Fruit fly (Drosophila melanogaster) whole organism: Measurements from ENCODE around the gene Idgf3.

Experiments
- CG8478 ChIP-seq: fragments of >200 bp; optimal IDR thresholded peaks from 2 replicates; lab custom pipeline; 2018; ENCODE audit warnings: inconsistent platforms
- Dll ChIP-seq: fragments of >200 bp; optimal IDR thresholded peaks from 2 replicates; lab custom pipeline; 2017
- EcR ChIP-seq, 2 experiments: fragments of >200 bp; optimal IDR thresholded peaks; 2 replicates each; lab custom pipeline; 2017; ENCODE audit warnings: missing biosample characterization in 2 of 2, missing genetic modification characterization in 2 of 2, missing genetic modification reagents in 2 of 2
- pan ChIP-seq: fragments of >200 bp; optimal IDR thresholded peaks from 2 replicates; lab custom pipeline; 2017
- psq ChIP-seq: fragments of >200 bp; optimal IDR thresholded peaks from 2 replicates; lab custom pipeline; 2017
- usp ChIP-seq: fragments of >200 bp; optimal IDR thresholded peaks from 2 replicates; lab custom pipeline; 2017; ENCODE audit warnings: missing biosample characterization, missing genetic modification characterization, mixed read lengths

DNA sequence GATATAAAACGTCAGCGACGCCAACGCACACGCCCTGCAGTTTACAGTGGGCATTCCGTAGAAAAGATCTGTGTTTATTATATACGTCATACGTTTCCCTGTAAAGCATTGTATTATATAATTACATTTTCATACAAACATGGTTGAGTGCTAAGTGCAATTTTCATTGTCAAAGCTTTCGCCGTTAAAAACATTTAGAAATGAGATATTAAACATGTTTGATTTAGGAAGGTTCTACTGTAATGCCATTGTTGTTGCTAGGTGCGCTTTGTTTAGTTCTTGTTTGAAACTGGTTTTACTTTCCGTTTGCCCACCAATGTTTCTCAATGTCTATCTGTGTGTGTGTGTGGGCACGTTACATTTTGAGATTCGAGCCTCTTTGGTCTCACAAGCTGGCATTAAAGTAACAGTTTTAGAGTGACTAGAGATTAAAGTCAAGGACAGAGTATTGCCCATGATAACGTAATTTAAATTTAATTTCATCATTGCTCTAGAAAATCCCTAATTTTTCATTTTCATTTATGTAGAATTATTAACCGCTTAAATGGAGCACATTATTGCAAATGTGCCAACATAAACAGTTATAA lies 42.0 kb downstream of the Idgf3 start:
- TF ChIP-seq pan (lab: Kevin White, UChicago) (no peak), psq (no peak), usp (GFP tag; lab: Kevin White, UChicago) (no peak), Dll (lab: Kevin White, UChicago) (no peak), EcR (GFP tag; optimal IDR thresholded peaks at IDR 0.05; lab: Kevin White, UChicago) (no peak), CG8478 (lab: Kevin White, UChicago) (no peak)
